Worm (Caenorhabditis elegans): ENCODE measurements around the gene T05C12.8.

Gene T05C12.8

ce11 chrII:8204039-8204438, 13.7 kb upstream of the T05C12.8 start, which contains the start of gene col-76:
Gene col-76, plus strand, starts transcription at chrII:8204339.
- TF ChIP-seq lin-39 (tag; optimal IDR thresholded peaks at IDR 0.05) = no peak
- TF ChIP-seq ceh-82 (tag; optimal IDR thresholded peaks at IDR 0.05) = no peak
- TF ChIP-seq crh-2 (tag; optimal IDR thresholded peaks at IDR 0.05) = no peak
- TF ChIP-seq lin-13 (GFP tag; optimal IDR thresholded peaks at IDR 0.05) = no peak
- no peak for TF ChIP-seq nhr-25 (tag; optimal IDR thresholded peaks at IDR 0.05)
- TF ChIP-seq Y55F3AM.14 (GFP tag; optimal IDR thresholded peaks at IDR 0.05) = no peak
- no peak for TF ChIP-seq nhr-6 (tag; optimal IDR thresholded peaks at IDR 0.05)

- TF ChIP-seq ztf-11 (tag; optimal IDR thresholded peaks at IDR 0.05) (no peak), blmp-1 (tag; optimal IDR thresholded peaks at IDR 0.05; ENCODE audit: insufficient read depth) (peak; percentile 88)
These were observed 9.4 kb upstream of the T05C12.8 start for ce11 chrII:8199803-8200202.

- TF ChIP-seq nhr-23 (tag; optimal IDR thresholded peaks at IDR 0.05) (no peak), gmeb-1 (tag; optimal IDR thresholded peaks at IDR 0.05) (no peak), crh-2 (tag; optimal IDR thresholded peaks at IDR 0.05) (no peak), lin-13 (GFP tag; optimal IDR thresholded peaks at IDR 0.05) (no peak), F13H6.1 (tag; optimal IDR thresholded peaks at IDR 0.05) (no peak), unc-55 (GFP tag; optimal IDR thresholded peaks at IDR 0.05) (no peak), ceh-16 (tag; optimal IDR thresholded peaks at IDR 0.05) (no peak), lin-11 (tag; optimal IDR thresholded peaks at IDR 0.05) (no peak), ama-1 (optimal IDR thresholded peaks at IDR 0.05) (no peak), fos-1 (tag; optimal IDR thresholded peaks at IDR 0.05) (no peak), unc-62 (GFP tag; optimal IDR thresholded peaks at IDR 0.05) (no peak), ztf-4 (tag; optimal IDR thresholded peaks at IDR 0.05) (no peak), lin-39 (tag; optimal IDR thresholded peaks at IDR 0.05) (no peak), egl-27 (tag; optimal IDR thresholded peaks at IDR 0.05) (no peak), nhr-25 (tag; optimal IDR thresholded peaks at IDR 0.05) (no peak), nhr-237 (tag; optimal IDR thresholded peaks at IDR 0.05) (no peak), aly-2 (tag; optimal IDR thresholded peaks at IDR 0.05) (no peak), Y55F3AM.14 (GFP tag; optimal IDR thresholded peaks at IDR 0.05) (no peak), sem-4 (tag; optimal IDR thresholded peaks at IDR 0.05) (no peak)
These were observed 8.1 kb upstream of the T05C12.8 start, which contains the start of gene qua-1 for ce11 chrII:8198503-8198902. Gene qua-1, plus strand, starts transcription at chrII:8198803.

- TF ChIP-seq ztf-4 (tag; optimal IDR thresholded peaks at IDR 0.05) (no peak), ztf-11 (tag; optimal IDR thresholded peaks at IDR 0.05) (no peak), nhr-6 (tag; optimal IDR thresholded peaks at IDR 0.05) (no peak), Y55F3AM.14 (GFP tag; optimal IDR thresholded peaks at IDR 0.05) (no peak), mab-5 (tag; optimal IDR thresholded peaks at IDR 0.05) (no peak)
These were observed 3.6 kb upstream of the T05C12.8 start for ce11 chrII:8193922-8194321.

ce11 chrII:8193126-8193525, 2.8 kb upstream of the T05C12.8 start, which contains the start of gene T05C12.9:
Gene T05C12.9, minus strand, starts transcription at chrII:8193226.
- TF ChIP-seq sem-4 (tag; optimal IDR thresholded peaks at IDR 0.05) (no peak), unc-55 (GFP tag; optimal IDR thresholded peaks at IDR 0.05) (no peak), nhr-25 (tag; optimal IDR thresholded peaks at IDR 0.05) (no peak), nhr-237 (tag; optimal IDR thresholded peaks at IDR 0.05) (no peak), mbf-1 (tag; optimal IDR thresholded peaks at IDR 0.05) (no peak), nhr-11 (tag; optimal IDR thresholded peaks at IDR 0.05) (no peak)

ce11 chrII:8187516-8187915, 2.8 kb downstream of the T05C12.8 start:
- TF ChIP-seq ama-1 (optimal IDR thresholded peaks at IDR 0.05) (no peak), blmp-1 (tag; optimal IDR thresholded peaks at IDR 0.05; ENCODE audit: insufficient read depth) (no peak), elt-1 (tag; optimal IDR thresholded peaks at IDR 0.05) (no peak), nhr-10 (tag; optimal IDR thresholded peaks at IDR 0.05) (no peak), ceh-16 (tag; optimal IDR thresholded peaks at IDR 0.05) (no peak), ceh-82 (tag; optimal IDR thresholded peaks at IDR 0.05) (no peak), ztf-4 (tag; optimal IDR thresholded peaks at IDR 0.05) (no peak), nhr-129 (tag; optimal IDR thresholded peaks at IDR 0.05) (no peak), mdl-1 (tag; optimal IDR thresholded peaks at IDR 0.05) (no peak), gmeb-1 (tag; optimal IDR thresholded peaks at IDR 0.05) (no peak), lin-13 (GFP tag; optimal IDR thresholded peaks at IDR 0.05) (no peak), ztf-11 (tag; optimal IDR thresholded peaks at IDR 0.05) (no peak)
